Worm (Caenorhabditis elegans): ENCODE measurements around the gene C03H12.1.

DNA sequence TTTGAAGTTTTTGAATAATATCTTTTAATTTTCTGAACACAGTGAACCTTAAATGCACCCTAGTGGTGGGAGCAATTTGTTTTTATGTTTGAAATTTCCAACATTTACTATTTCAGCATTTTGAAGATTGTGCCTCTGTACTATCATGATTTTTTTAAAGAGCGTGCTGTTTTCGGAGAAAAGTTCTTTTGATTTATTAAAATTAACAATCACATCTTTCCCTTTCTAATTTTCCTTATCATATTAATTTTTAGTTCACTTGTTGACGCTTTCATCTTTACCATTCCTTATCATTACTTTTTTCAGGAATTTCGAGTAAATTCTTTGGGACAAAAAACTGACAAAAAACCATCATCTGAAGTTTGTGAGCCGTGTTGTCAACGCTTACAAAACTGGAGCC lies 18.7 kb downstream of the C03H12.1 start, which contains the start of gene nhr-48:
- TF ChIP-seq ama-1 (optimal IDR thresholded peaks at IDR 0.05) (no peak), B0310.2 (tag; optimal IDR thresholded peaks at IDR 0.05) (no peak), pes-1 (GFP tag; IDR thresholded peaks at IDR 0.05) (no peak), tbx-37 (GFP tag; conservative IDR thresholded peaks at IDR 0.05) (no peak), tbx-11 (GFP tag; IDR thresholded peaks at IDR 0.05) (no peak), flt-1 (GFP tag; IDR thresholded peaks at IDR 0.05) (no peak)

Data from whole organism, early embryonic.